Worm (Caenorhabditis elegans): Measurements from ENCODE around the gene F56D6.9.

DNA sequence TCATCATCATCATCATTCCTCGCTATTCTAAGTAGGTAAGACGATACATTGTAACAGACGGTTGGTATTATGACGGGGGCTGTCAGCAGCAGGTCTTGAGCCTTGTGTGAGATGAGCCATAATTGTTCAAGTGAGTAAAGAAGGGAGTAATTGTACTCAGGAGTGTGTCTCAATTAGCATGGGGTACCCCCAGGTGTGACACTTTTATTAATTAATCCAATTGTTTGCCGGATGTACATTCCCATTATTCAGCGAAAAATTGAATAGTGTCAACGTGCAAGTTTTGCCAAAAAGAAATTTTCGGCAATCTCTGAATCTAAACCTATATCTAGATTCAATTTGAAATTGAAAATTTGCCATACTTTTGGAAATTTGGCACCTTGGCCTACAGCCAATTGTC, 43.1 kb upstream of the F56D6.9 start:
- no peak for TF ChIP-seq bed-2 (GFP tag; IDR thresholded peaks at IDR 0.05)
- TF ChIP-seq B0261.1 (tag; optimal IDR thresholded peaks at IDR 0.05), result no peak

All from whole organism, young adult.